Fruit fly (Drosophila melanogaster) whole organism, wandering third instar larva: ENCODE measurements around the gene CG32681.
A peak's percentile ranks its signal among the peaks of the same experiment; 100 is the strongest.

Experiments used
- CG32264 ChIP-seq: fragments of 200-800 bp; sonication (Bioruptor generic); optimal IDR thresholded peaks from 2 replicates; lab custom pipeline; 2016; ENCODE audit warnings: missing biosample characterization, missing genetic modification characterization
- CG9705 ChIP-seq: fragments of 200-800 bp; sonication (Bioruptor generic); optimal IDR thresholded peaks from 2 replicates; lab custom pipeline; 2018; ENCODE audit warnings: missing biosample characterization, mild to moderate bottlenecking, missing genetic modification characterization
- Dfd ChIP-seq: fragments of >200 bp; optimal IDR thresholded peaks from 2 replicates; lab custom pipeline; 2017; ENCODE audit warnings: missing biosample characterization, missing genetic modification characterization
- Dif ChIP-seq: fragments of 200-275, 200-300 bp; sonication (Bioruptor generic); optimal IDR thresholded peaks from 2 replicates; lab custom pipeline; 2018; ENCODE audit warnings: missing biosample characterization, missing genetic modification characterization; ENCODE audit not compliant: partially characterized antibody
- HLH106 ChIP-seq: fragments of 200-800 bp; optimal IDR thresholded peaks from 3 replicates; lab custom pipeline; 2019; ENCODE audit warnings: missing biosample characterization, mild to moderate bottlenecking, missing genetic modification characterization, moderate library complexity
- Hnf4 ChIP-seq: fragments of 200-800 bp; sonication (Bioruptor generic); optimal IDR thresholded peaks from 2 replicates; lab custom pipeline; 2016; ENCODE audit warnings: missing biosample characterization, mild to moderate bottlenecking, missing genetic modification characterization
- Hr78 ChIP-seq: fragments of >200 bp; optimal IDR thresholded peaks from 2 replicates; lab custom pipeline; 2017; ENCODE audit warnings: missing biosample characterization, missing genetic modification characterization
- Hr83 ChIP-seq: fragments of 200-300 bp; sonication (Bioruptor generic); optimal IDR thresholded peaks from 2 replicates; lab custom pipeline; 2016; ENCODE audit warnings: missing biosample characterization, mild to moderate bottlenecking, missing genetic modification characterization, moderate library complexity; ENCODE audit not compliant: poor library complexity, severe bottlenecking
- Jra ChIP-seq: sonication (Bioruptor generic); optimal IDR thresholded peaks from 2 replicates; lab custom pipeline; 2016; ENCODE audit warnings: missing biosample characterization, missing genetic modification characterization
- Mio ChIP-seq: sonication (Bioruptor generic); optimal IDR thresholded peaks from 2 replicates; lab custom pipeline; 2016; ENCODE audit warnings: missing biosample characterization, missing genetic modification characterization
- OdsH ChIP-seq: fragments of 200-800 bp; sonication (Bioruptor generic); optimal IDR thresholded peaks from 2 replicates; lab custom pipeline; 2016; ENCODE audit warnings: missing biosample characterization, mild to moderate bottlenecking, missing genetic modification characterization
- Rel ChIP-seq, 2 experiments: fragments of 200-800 bp; sonication (Bioruptor generic) in 1 of 2; optimal IDR thresholded peaks; 2 replicates in 1 of 2; 3 replicates in 1 of 2; lab custom pipeline; 2016 to 2019; ENCODE audit warnings: mild to moderate bottlenecking in 2 of 2, missing biosample characterization in 2 of 2, missing genetic modification characterization in 2 of 2, moderate library complexity in 1 of 2
- Sp1 ChIP-seq: fragments of 200-800 bp; sonication (Bioruptor generic); optimal IDR thresholded peaks from 3 replicates; lab custom pipeline; 2019; ENCODE audit warnings: missing biosample characterization, mild to moderate bottlenecking, missing genetic modification characterization, moderate library complexity
- Vsx2 ChIP-seq: fragments of 200-300, 225-300 bp; sonication (Bioruptor generic); optimal IDR thresholded peaks from 2 replicates; lab custom pipeline; 2018; ENCODE audit warnings: missing biosample characterization, missing genetic modification characterization; ENCODE audit not compliant: partially characterized antibody
- br ChIP-seq: fragments of 200-800 bp; sonication (Bioruptor generic); optimal IDR thresholded peaks from 2 replicates; lab custom pipeline; 2016; ENCODE audit warnings: missing biosample characterization, missing genetic modification characterization
- dl ChIP-seq, 2 experiments: fragments of 175-275, 200-275 bp in 1 of 2; fragments of 200-275 bp in 1 of 2; sonication (Bioruptor generic); optimal IDR thresholded peaks; lab custom pipeline; 2018; ENCODE audit warnings: mild to moderate bottlenecking in 2 of 2, missing biosample characterization in 2 of 2, missing genetic modification characterization in 2 of 2, moderate library complexity in 2 of 2; ENCODE audit not compliant: partially characterized antibody in 2 of 2, insufficient read depth in 1 of 2
- dmrt93B ChIP-seq: fragments of 200-800 bp; sonication (Bioruptor generic); optimal IDR thresholded peaks from 2 replicates; lab custom pipeline; 2018; ENCODE audit warnings: missing biosample characterization, mild to moderate bottlenecking, missing genetic modification characterization
- dsf ChIP-seq: sonication (Bioruptor generic); optimal IDR thresholded peaks from 2 replicates; lab custom pipeline; 2016; ENCODE audit warnings: missing biosample characterization, missing genetic modification characterization, borderline replicate concordance
- foxo ChIP-seq, 2 experiments: fragments of 200-800 bp; sonication (Bioruptor generic); optimal IDR thresholded peaks; 2 replicates in 1 of 2; 3 replicates in 1 of 2; lab custom pipeline; 2016 to 2017; ENCODE audit warnings: missing biosample characterization in 2 of 2, missing genetic modification characterization in 2 of 2
- fru ChIP-seq: fragments of 200-800 bp; sonication (Bioruptor generic); optimal IDR thresholded peaks from 3 replicates; lab custom pipeline; 2016; ENCODE audit warnings: missing biosample characterization, mild to moderate bottlenecking, missing genetic modification characterization
- h ChIP-seq: fragments of 200-800 bp; sonication (Bioruptor generic); optimal IDR thresholded peaks from 3 replicates; lab custom pipeline; 2016; ENCODE audit warnings: missing biosample characterization, mild to moderate bottlenecking, missing genetic modification characterization
- jim ChIP-seq: fragments of 175-275, 200-325 bp; sonication (Bioruptor generic); optimal IDR thresholded peaks from 2 replicates; lab custom pipeline; 2016; ENCODE audit warnings: missing biosample characterization, mild to moderate bottlenecking, missing genetic modification characterization
- lola ChIP-seq: fragments of >200 bp; optimal IDR thresholded peaks from 2 replicates; lab custom pipeline; 2017; ENCODE audit warnings: missing biosample characterization, missing genetic modification characterization
- pan ChIP-seq: fragments of >200 bp; optimal IDR thresholded peaks from 2 replicates; lab custom pipeline; 2017
- psq ChIP-seq: fragments of 200-800 bp; sonication (Bioruptor generic); optimal IDR thresholded peaks from 3 replicates; lab custom pipeline; 2017; ENCODE audit warnings: missing biosample characterization, mild to moderate bottlenecking, missing genetic modification characterization, moderate library complexity
- rgr ChIP-seq: fragments of 200-800 bp; sonication (Bioruptor generic); optimal IDR thresholded peaks from 3 replicates; lab custom pipeline; 2016; ENCODE audit warnings: missing biosample characterization, mild to moderate bottlenecking, missing genetic modification characterization
- sage ChIP-seq: fragments of 200-800 bp; sonication (Bioruptor generic); optimal IDR thresholded peaks from 2 replicates; lab custom pipeline; 2016; ENCODE audit warnings: missing biosample characterization, mild to moderate bottlenecking, missing genetic modification characterization
- sv ChIP-seq: fragments of 200-800 bp; sonication (Bioruptor generic); optimal IDR thresholded peaks from 3 replicates; lab custom pipeline; 2016; ENCODE audit warnings: missing biosample characterization, missing genetic modification characterization
- tai ChIP-seq: sonication (Bioruptor generic); optimal IDR thresholded peaks from 2 replicates; lab custom pipeline; 2016; ENCODE audit warnings: missing biosample characterization, missing genetic modification characterization
- usp ChIP-seq: fragments of >200 bp; optimal IDR thresholded peaks from 2 replicates; lab custom pipeline; 2017; ENCODE audit warnings: missing biosample characterization, missing genetic modification characterization

The CG32681 gene

dm6 chrX:10333352-10333751 lies 47.8 kb downstream of the CG32681 start, which contains the start of gene CG43740:
Gene CG43740, plus strand, starts transcription at chrX:10333652.
- no peak for TF ChIP-seq dmrt93B (GFP tag; lab: Kevin White, UChicago)
- TF ChIP-seq jim (GFP tag; lab: Kevin White, UChicago) = no peak
- TF ChIP-seq OdsH (GFP tag; lab: Kevin White, UChicago) = no peak
- TF ChIP-seq psq (GFP tag; lab: Kevin White, UChicago) = no peak
- no peak for TF ChIP-seq Vsx2 (GFP tag; lab: Kevin White, UChicago)
- TF ChIP-seq Hr83 (GFP tag; lab: Kevin White, UChicago) = no peak
- TF ChIP-seq foxo (GFP tag; optimal IDR thresholded peaks at IDR 0.05; lab: Kevin White, UChicago) = no peak
- TF ChIP-seq dsf (GFP tag; lab: Kevin White, UChicago) = no peak
- TF ChIP-seq usp (GFP tag; lab: Kevin White, UChicago) = no peak
- TF ChIP-seq pan (lab: Kevin White, UChicago) = no peak
- no peak for TF ChIP-seq HLH106 (tag; lab: Kevin White, UChicago)
- TF ChIP-seq tai (GFP tag; lab: Kevin White, UChicago) = no peak
- no peak for TF ChIP-seq sv (GFP tag; lab: Kevin White, UChicago)
- TF ChIP-seq br (GFP tag; lab: Kevin White, UChicago) = no peak
- TF ChIP-seq Hr78 (GFP tag; lab: Kevin White, UChicago) = no peak
- TF ChIP-seq Rel (GFP tag; optimal IDR thresholded peaks at IDR 0.05; lab: Kevin White, UChicago) = no peak
- TF ChIP-seq Rel (tag; optimal IDR thresholded peaks at IDR 0.05; lab: Kevin White, UChicago) = no peak
- no peak for TF ChIP-seq CG9705 (GFP tag; lab: Kevin White, UChicago)

dm6 chrX:10331718-10332117 lies 49.4 kb downstream of the CG32681 start, which contains the start of gene CG15306:
Gene CG15306, minus strand, starts transcription at chrX:10331818.
- TF ChIP-seq CG32264 (no peak), Dfd (GFP tag; lab: Kevin White, UChicago) (no peak), foxo (GFP tag; optimal IDR thresholded peaks at IDR 0.05; lab: Kevin White, UChicago) (no peak), dl (GFP tag; optimal IDR thresholded peaks at IDR 0.05; lab: Kevin White, UChicago; ENCODE audit: insufficient read depth in 1 of 2, partially characterized antibody in 2 of 2) (no peak), CG9705 (GFP tag; lab: Kevin White, UChicago) (no peak), br (GFP tag; lab: Kevin White, UChicago) (no peak), Hnf4 (GFP tag; lab: Kevin White, UChicago) (no peak), Mio (no peak), OdsH (GFP tag; lab: Kevin White, UChicago) (no peak)

dm6 chrX:10329659-10330289 lies 51.4 kb downstream of the CG32681 start, which contains the start of gene Gip:
Gene Gip, minus strand, starts transcription at chrX:10329872.
- no peak for TF ChIP-seq Rel (GFP tag; optimal IDR thresholded peaks at IDR 0.05; lab: Kevin White, UChicago)
- TF ChIP-seq Rel (tag; optimal IDR thresholded peaks at IDR 0.05; lab: Kevin White, UChicago) = peak; percentile 73
- peak; percentile 19 for TF ChIP-seq OdsH (GFP tag; lab: Kevin White, UChicago)
- no peak for TF ChIP-seq Mio
- no peak for TF ChIP-seq dmrt93B (GFP tag; lab: Kevin White, UChicago)
- TF ChIP-seq Jra (GFP tag; lab: Kevin White, UChicago) = peak; percentile 35
- peak; percentile 68 for TF ChIP-seq rgr (GFP tag; lab: Kevin White, UChicago)
- TF ChIP-seq br (GFP tag; lab: Kevin White, UChicago) = peak; percentile 55
- peak; percentile 58 for TF ChIP-seq Hnf4 (GFP tag; lab: Kevin White, UChicago)
- TF ChIP-seq sage (GFP tag; lab: Kevin White, UChicago) = peak; percentile 47
- TF ChIP-seq sv (GFP tag; lab: Kevin White, UChicago) = no peak
- no peak for TF ChIP-seq lola
- peak; percentile 35 for TF ChIP-seq Dif (GFP tag; lab: Kevin White, UChicago)
- peak; percentile 68 for TF ChIP-seq h (GFP tag; lab: Kevin White, UChicago)
- peak; percentile 79 for TF ChIP-seq Hr83 (GFP tag; lab: Kevin White, UChicago)
- peak; percentile 2 for TF ChIP-seq HLH106 (tag; lab: Kevin White, UChicago)
- peak; percentile 48 for TF ChIP-seq Sp1 (GFP tag; lab: Kevin White, UChicago)
- TF ChIP-seq Vsx2 (GFP tag; lab: Kevin White, UChicago) = peak; percentile 65
- TF ChIP-seq foxo (GFP tag; optimal IDR thresholded peaks at IDR 0.05; lab: Kevin White, UChicago) = peak in 1 of 2 experiments; percentile 18
- TF ChIP-seq fru (GFP tag; lab: Kevin White, UChicago) = peak; percentile 24
- TF ChIP-seq, all 38 proteins: peak for 15
